Worm (Caenorhabditis elegans) whole organism, L4 larva: ENCODE results near the gene grld-1.
A peak's percentile ranks its signal among the peaks of the same experiment; 100 is the strongest.

Experiments
- F26F4.8 ChIP-seq: fragments of 200-800 bp; sonication (Bioruptor generic); conservative IDR thresholded peaks from 2 replicates; pipeline ENCODE4 v1.3.6; 2022; ENCODE audit warnings: missing genetic modification characterization, missing compliant biosample characterization
- F44E2.7 ChIP-seq: fragments of 200-800 bp; sonication (Bioruptor generic); IDR thresholded peaks from 2 replicates; pipeline ENCODE4 v2.1.2; 2022; ENCODE audit warnings: missing genetic modification characterization, missing compliant biosample characterization
- R02D3.7 ChIP-seq: fragments of 150-350 bp; sonication (generic microtip); optimal IDR thresholded peaks from 3 replicates; lab custom pipeline; 2014; ENCODE audit warnings: missing biosample characterization, missing genetic modification characterization
- T20F7.1 ChIP-seq: fragments of 200-800 bp; sonication (Bioruptor generic); optimal IDR thresholded peaks from 2 replicates; lab custom pipeline; 2018; ENCODE audit warnings: mild to moderate bottlenecking, missing genetic modification characterization, missing compliant biosample characterization
- Y105C5A.15 ChIP-seq: fragments of 200-800 bp; sonication (Bioruptor generic); IDR thresholded peaks from 2 replicates; pipeline ENCODE4 v1.3.6; 2022; ENCODE audit warnings: missing genetic modification characterization, missing compliant biosample characterization
- Y75B8A.6 ChIP-seq: fragments of 200-800 bp; sonication (Bioruptor generic); IDR thresholded peaks from 2 replicates; pipeline ENCODE4 v1.3.6; 2022; ENCODE audit warnings: missing genetic modification reagents, missing genetic modification characterization, missing compliant biosample characterization
- ZK337.2 ChIP-seq: fragments of 200-800 bp; sonication (Bioruptor generic); IDR thresholded peaks from 2 replicates; pipeline ENCODE4 v1.3.6; 2022; ENCODE audit warnings: missing genetic modification reagents, missing genetic modification characterization, missing compliant biosample characterization
- ZK546.5 ChIP-seq, 2 experiments: sonication (generic microtip); optimal IDR thresholded peaks; 2 replicates each; lab custom pipeline; 2017; ENCODE audit warnings: missing biosample characterization in 2 of 2, missing genetic modification characterization in 2 of 2
- ama-1 ChIP-seq: fragments of 150-350 bp; optimal IDR thresholded peaks from 2 replicates; lab custom pipeline; 2014; ENCODE audit warnings: inconsistent platforms, mixed read lengths
- arid-1 ChIP-seq: fragments of 200-800 bp; sonication (Bioruptor generic); conservative IDR thresholded peaks from 2 replicates; pipeline ENCODE4 v1.3.6; 2022; ENCODE audit warnings: missing genetic modification reagents, missing genetic modification characterization, missing compliant biosample characterization
- ceh-20 ChIP-seq: fragments of 200-800 bp; sonication (Bioruptor generic); IDR thresholded peaks from 2 replicates; pipeline ENCODE4 v1.3.6; 2022; ENCODE audit warnings: missing genetic modification reagents, missing genetic modification characterization, missing compliant biosample characterization
- ceh-32 ChIP-seq: sonication (generic microtip); optimal IDR thresholded peaks from 2 replicates; lab custom pipeline; 2016; ENCODE audit warnings: mild to moderate bottlenecking, missing genetic modification characterization, missing compliant biosample characterization; ENCODE audit not compliant: poor library complexity
- ceh-82 ChIP-seq: sonication (generic microtip); optimal IDR thresholded peaks from 2 replicates; lab custom pipeline; 2017; ENCODE audit warnings: missing biosample characterization, missing genetic modification characterization
- ces-1 ChIP-seq: fragments of 150-350 bp; sonication (generic microtip); optimal IDR thresholded peaks from 4 replicates; lab custom pipeline; 2014; ENCODE audit warnings: missing biosample characterization, missing genetic modification reagents, missing genetic modification characterization
- daf-19 ChIP-seq: fragments of 200-800 bp; sonication (Bioruptor generic); conservative IDR thresholded peaks from 2 replicates; pipeline ENCODE4 v1.3.6; 2022; ENCODE audit warnings: missing genetic modification characterization, missing compliant biosample characterization
- dmd-6 ChIP-seq: fragments of 200-800 bp; sonication (Bioruptor generic); IDR thresholded peaks from 2 replicates; pipeline ENCODE4 v1.3.6; 2022; ENCODE audit warnings: missing genetic modification reagents, missing genetic modification characterization, missing compliant biosample characterization
- dmd-8 ChIP-seq: fragments of 200-800 bp; sonication (Bioruptor generic); IDR thresholded peaks from 2 replicates; pipeline ENCODE4 v1.3.6; 2022; ENCODE audit warnings: missing genetic modification characterization, missing compliant biosample characterization
- dmd-9 ChIP-seq: fragments of 200-800 bp; sonication (Bioruptor generic); IDR thresholded peaks from 2 replicates; pipeline ENCODE4 v1.3.6; 2022; ENCODE audit warnings: missing genetic modification reagents, missing genetic modification characterization, missing compliant biosample characterization
- dve-1 ChIP-seq: sonication (generic microtip); optimal IDR thresholded peaks from 2 replicates; lab custom pipeline; 2017; ENCODE audit warnings: antibody characterized with exemption, mild to moderate bottlenecking, missing genetic modification characterization, missing compliant biosample characterization; ENCODE audit not compliant: insufficient read depth
- hlh-11 ChIP-seq: fragments of 200-800 bp; sonication (Bioruptor generic); optimal IDR thresholded peaks from 2 replicates; lab custom pipeline; 2018; ENCODE audit warnings: mild to moderate bottlenecking, missing genetic modification characterization, missing compliant biosample characterization
- hlh-30 ChIP-seq: sonication (generic microtip); optimal IDR thresholded peaks from 2 replicates; lab custom pipeline; 2017; ENCODE audit warnings: antibody characterized with exemption, mild to moderate bottlenecking, missing genetic modification characterization, missing compliant biosample characterization; ENCODE audit not compliant: insufficient read depth
- hmg-1.1 ChIP-seq: fragments of 200-800 bp; sonication (Bioruptor generic); IDR thresholded peaks from 2 replicates; pipeline ENCODE4 v1.3.6; 2022; ENCODE audit warnings: missing genetic modification reagents, missing genetic modification characterization, missing compliant biosample characterization
- lim-7 ChIP-seq: fragments of 200-800 bp; sonication (Bioruptor generic); IDR thresholded peaks from 2 replicates; pipeline ENCODE4 v1.3.6; 2022; ENCODE audit warnings: missing genetic modification characterization, missing compliant biosample characterization
- lin-1 ChIP-seq: fragments of 200-800 bp; sonication (Bioruptor generic); IDR thresholded peaks from 2 replicates; pipeline ENCODE4 v1.3.6; 2022; ENCODE audit warnings: missing genetic modification reagents, missing genetic modification characterization, missing compliant biosample characterization
- lin-13 ChIP-seq: fragments of 150-350 bp; optimal IDR thresholded peaks from 2 replicates; lab custom pipeline; 2014; ENCODE audit warnings: missing biosample characterization, missing genetic modification reagents, missing genetic modification characterization
- lin-29 ChIP-seq: fragments of 200-800 bp; sonication (Bioruptor generic); IDR thresholded peaks from 2 replicates; pipeline ENCODE4 v1.3.6; 2022; ENCODE audit warnings: missing genetic modification reagents, missing genetic modification characterization, missing compliant biosample characterization
- lin-38 ChIP-seq: fragments of 200-800 bp; sonication (Bioruptor generic); IDR thresholded peaks from 2 replicates; pipeline ENCODE4 v1.3.6; 2022; ENCODE audit warnings: missing genetic modification reagents, missing genetic modification characterization, missing compliant biosample characterization
- lsy-2 ChIP-seq, 2 experiments: fragments of 150-350 bp in 1 of 2; sonication (generic microtip) in 1 of 2; optimal IDR thresholded peaks; 2 replicates each; lab custom pipeline; 2014 to 2017; ENCODE audit warnings: missing biosample characterization in 2 of 2, missing genetic modification characterization in 2 of 2
- madf-9 ChIP-seq: fragments of 200-800 bp; sonication (Bioruptor generic); conservative IDR thresholded peaks from 2 replicates; pipeline ENCODE4 v1.3.6; 2022; ENCODE audit warnings: missing genetic modification reagents, missing genetic modification characterization, missing compliant biosample characterization
- mdt-29 ChIP-seq: fragments of 200-800 bp; sonication (Bioruptor generic); IDR thresholded peaks from 2 replicates; pipeline ENCODE4 v1.3.6; 2022; ENCODE audit warnings: missing genetic modification reagents, missing genetic modification characterization, missing compliant biosample characterization
- mxl-2 ChIP-seq: fragments of 200-800 bp; sonication (Bioruptor generic); conservative IDR thresholded peaks from 2 replicates; pipeline ENCODE4 v1.3.6; 2022; ENCODE audit warnings: missing genetic modification reagents, missing genetic modification characterization, missing compliant biosample characterization
- nhr-10 ChIP-seq: fragments of 150-350 bp; optimal IDR thresholded peaks from 2 replicates; lab custom pipeline; 2014; ENCODE audit warnings: missing biosample characterization, missing genetic modification characterization
- nhr-102 ChIP-seq: sonication (generic microtip); optimal IDR thresholded peaks from 2 replicates; lab custom pipeline; 2016; ENCODE audit warnings: mild to moderate bottlenecking, missing genetic modification characterization, moderate library complexity, missing compliant biosample characterization
- nhr-11 ChIP-seq: fragments of 150-350 bp; optimal IDR thresholded peaks from 2 replicates; lab custom pipeline; 2014; ENCODE audit warnings: missing biosample characterization, missing genetic modification characterization
- nhr-237 ChIP-seq: sonication (generic microtip); optimal IDR thresholded peaks from 2 replicates; lab custom pipeline; 2017; ENCODE audit warnings: missing biosample characterization, missing genetic modification characterization
- nhr-41 ChIP-seq: fragments of 200-800 bp; sonication (Bioruptor generic); IDR thresholded peaks from 2 replicates; pipeline ENCODE4 v1.3.6; 2022; ENCODE audit warnings: missing genetic modification reagents, missing genetic modification characterization, missing compliant biosample characterization
- nhr-42 ChIP-seq: fragments of 200-800 bp; sonication (Bioruptor generic); IDR thresholded peaks from 2 replicates; pipeline ENCODE4 v1.3.6; 2022; ENCODE audit warnings: missing genetic modification characterization, missing compliant biosample characterization
- nhr-48 ChIP-seq: sonication (generic microtip); optimal IDR thresholded peaks from 2 replicates; lab custom pipeline; 2016; ENCODE audit warnings: mild to moderate bottlenecking, missing genetic modification characterization, missing compliant biosample characterization
- nhr-76 ChIP-seq: fragments of 150-350 bp; optimal IDR thresholded peaks from 2 replicates; lab custom pipeline; 2014; ENCODE audit warnings: missing biosample characterization, missing genetic modification characterization
- nhr-77 ChIP-seq: fragments of 150-350 bp; optimal IDR thresholded peaks from 2 replicates; lab custom pipeline; 2014; ENCODE audit warnings: missing biosample characterization, missing genetic modification characterization
- pha-4 ChIP-seq, 2 experiments: fragments of 150-350 bp in 1 of 2; fragments of 200-800 bp in 1 of 2; sonication (Bioruptor generic) in 1 of 2; IDR thresholded peaks in 1 of 2; optimal IDR thresholded peaks in 1 of 2; 2 replicates each; pipeline versions ENCODE4 v1.3.6 to Lab custom; 2014 to 2022; ENCODE audit warnings: missing genetic modification characterization in 2 of 2, missing genetic modification reagents in 2 of 2, missing biosample characterization in 1 of 2, missing compliant biosample characterization in 1 of 2
- pqm-1 ChIP-seq: sonication (generic microtip); optimal IDR thresholded peaks from 2 replicates; lab custom pipeline; 2017; ENCODE audit warnings: missing biosample characterization, missing genetic modification characterization
- rbr-2 ChIP-seq: sonication (generic microtip); optimal IDR thresholded peaks from 2 replicates; lab custom pipeline; 2016; ENCODE audit warnings: missing genotype, missing genetic modification characterization, missing compliant biosample characterization
- saeg-2 ChIP-seq: fragments of 200-800 bp; sonication (Bioruptor generic); IDR thresholded peaks from 2 replicates; pipeline ENCODE4 v1.3.6; 2022; ENCODE audit warnings: missing genetic modification reagents, missing genetic modification characterization, missing compliant biosample characterization
- spr-1 ChIP-seq: sonication (generic microtip); optimal IDR thresholded peaks from 2 replicates; lab custom pipeline; 2016; ENCODE audit warnings: mild to moderate bottlenecking, missing genetic modification characterization, missing compliant biosample characterization
- spr-3 ChIP-seq: fragments of 200-800 bp; sonication (Bioruptor generic); optimal IDR thresholded peaks from 2 replicates; lab custom pipeline; 2018; ENCODE audit warnings: mild to moderate bottlenecking, missing genetic modification characterization, missing compliant biosample characterization
- tra-1 ChIP-seq: fragments of 200-800 bp; sonication (Bioruptor generic); IDR thresholded peaks from 2 replicates; pipeline ENCODE4 v1.3.6; 2022; ENCODE audit warnings: missing genetic modification reagents, missing genetic modification characterization, missing compliant biosample characterization
- unc-130 ChIP-seq: sonication (generic microtip); optimal IDR thresholded peaks from 2 replicates; lab custom pipeline; 2016; ENCODE audit warnings: missing genetic modification reagents, missing genetic modification characterization, missing compliant biosample characterization
- zip-11 ChIP-seq: fragments of 200-800 bp; sonication (Bioruptor generic); IDR thresholded peaks from 2 replicates; pipeline ENCODE4 v1.3.6; 2022; ENCODE audit warnings: missing genetic modification characterization, missing compliant biosample characterization

Gene grld-1

DNA sequence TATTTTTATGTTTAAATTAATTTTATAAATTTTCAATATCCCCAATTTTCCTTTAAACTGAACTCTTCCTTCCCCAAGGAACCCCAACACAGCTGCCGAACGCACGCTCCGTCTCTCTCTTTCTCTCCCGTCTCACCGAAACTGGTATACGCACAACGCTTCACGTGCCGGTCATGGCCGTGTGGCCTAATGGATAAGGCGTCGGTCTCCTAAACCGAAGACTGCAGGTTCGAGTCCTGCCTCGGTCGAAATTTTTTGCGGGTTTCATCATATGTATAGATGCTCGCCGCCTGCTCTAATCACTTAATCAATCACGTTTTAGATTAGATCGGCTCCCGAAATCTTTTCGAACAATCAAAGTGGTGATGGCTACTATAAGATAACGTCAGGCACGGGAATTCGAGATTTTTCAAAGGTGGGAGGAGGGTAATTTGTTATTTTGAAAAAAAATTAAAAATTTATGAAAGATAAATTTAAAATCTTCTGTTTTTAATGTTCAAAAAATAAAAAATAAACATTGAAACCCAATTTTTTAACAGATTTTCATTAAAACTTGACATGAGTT, 18.2 kb upstream of the grld-1 start (continued):
- TF ChIP-seq Y105C5A.15 (GFP tag; lab: Robert Waterston, UW), result peak; percentile 86; the same call in 1 of the 2 replicates
- TF ChIP-seq mdt-29 (GFP tag; lab: Robert Waterston, UW), result 0 out of 2 replicates have a peak, but pooled peaks have one; percentile 41
- TF ChIP-seq R02D3.7 (tag; lab: Kevin White, UChicago), result no peak
- no peak for TF ChIP-seq ceh-32 (tag; lab: Kevin White, UChicago)
- TF ChIP-seq nhr-77 (tag; lab: Kevin White, UChicago), result no peak
- TF ChIP-seq mxl-2 (GFP tag; lab: Robert Waterston, UW), result no peak
- peak; percentile 86 for TF ChIP-seq dmd-8 (GFP tag; lab: Robert Waterston, UW)
- TF ChIP-seq ZK546.5 (tag; optimal IDR thresholded peaks at IDR 0.05; lab: Kevin White, UChicago), result no peak
- no peak for TF ChIP-seq nhr-48 (tag; lab: Kevin White, UChicago)
- TF ChIP-seq ceh-82 (tag; lab: Kevin White, UChicago), result no peak
- no peak for TF ChIP-seq nhr-237
- 0 out of 2 replicates have a peak, but pooled peaks have one; percentile 51 for TF ChIP-seq dmd-9 (GFP tag; lab: Robert Waterston, UW)
- peak; percentile 81; the same call in 1 of the 2 replicates for TF ChIP-seq ZK337.2 (GFP tag; lab: Robert Waterston, UW)
- no peak for TF ChIP-seq nhr-42
- TF ChIP-seq lim-7 (GFP tag; lab: Robert Waterston, UW), result peak; percentile 91
- TF ChIP-seq ama-1 (lab: Kevin White, UChicago), result no peak
- TF ChIP-seq spr-1, result peak; percentile 43
- TF ChIP-seq nhr-102, result no peak
- peak; percentile 77; the same call in 1 of the 2 replicates for TF ChIP-seq tra-1 (GFP tag; lab: Robert Waterston, UW)
- TF ChIP-seq Y75B8A.6 (GFP tag; lab: Robert Waterston, UW), result peak; percentile 70; the same call in 1 of the 2 replicates
- TF ChIP-seq saeg-2, result no peak
- peak; percentile 56; the same call in 1 of the 2 replicates for TF ChIP-seq nhr-41 (GFP tag; lab: Robert Waterston, UW)
- TF ChIP-seq unc-130 (GFP tag; lab: Kevin White, UChicago), result peak; percentile 62
- TF ChIP-seq F26F4.8, result peak; percentile 74; the same call in 1 of the 2 replicates
- TF ChIP-seq hlh-30 (tag; lab: Kevin White, UChicago), result peak; percentile 84
- no peak for TF ChIP-seq dve-1 (tag; lab: Kevin White, UChicago)
- no peak for TF ChIP-seq lsy-2 (tag; optimal IDR thresholded peaks at IDR 0.05; lab: Kevin White, UChicago)
- TF ChIP-seq arid-1 (GFP tag; lab: Robert Waterston, UW), result peak; percentile 67
- peak; percentile 66 for TF ChIP-seq spr-3 (GFP tag; lab: Kevin White, UChicago)
- peak; percentile 64 for TF ChIP-seq hlh-11 (tag; lab: Kevin White, UChicago)
- TF ChIP-seq dmd-6, result peak; percentile 71
- peak; percentile 62 for TF ChIP-seq nhr-11
- no peak for TF ChIP-seq T20F7.1 (GFP tag; lab: Kevin White, UChicago)
- TF ChIP-seq lin-29 (GFP tag; lab: Robert Waterston, UW), result no peak
- TF ChIP-seq lin-38, result peak; percentile 75
- TF ChIP-seq daf-19 (GFP tag; lab: Robert Waterston, UW), result peak; percentile 51; the same call in 1 of the 2 replicates
- TF ChIP-seq nhr-10 (tag; lab: Kevin White, UChicago), result no peak
- TF ChIP-seq ces-1 (GFP tag; lab: Kevin White, UChicago), result no peak
- no peak for TF ChIP-seq nhr-76 (tag; lab: Kevin White, UChicago)
- peak; percentile 95 for TF ChIP-seq hmg-1.1 (GFP tag; lab: Robert Waterston, UW)
- no peak for TF ChIP-seq pqm-1 (tag; lab: Kevin White, UChicago)
- TF ChIP-seq F44E2.7 (GFP tag; lab: Robert Waterston, UW), result 0 out of 2 replicates have a peak, but pooled peaks have one; percentile 67
- TF ChIP-seq lin-1 (GFP tag; lab: Robert Waterston, UW), result peak; percentile 68; the same call in 1 of the 2 replicates
- peak; percentile 71 for TF ChIP-seq ceh-20
- 0 out of 2 replicates have a peak, but pooled peaks have one; percentile 21 for TF ChIP-seq zip-11
- TF ChIP-seq lin-13 (GFP tag; lab: Kevin White, UChicago), result peak; percentile 17
- peak; percentile 89 for TF ChIP-seq pha-4 (GFP tag; IDR thresholded peaks at IDR 0.05; lab: Robert Waterston, UW)
- no peak for TF ChIP-seq pha-4 (tag; optimal IDR thresholded peaks at IDR 0.05; lab: Kevin White, UChicago)
- peak; percentile 60 for TF ChIP-seq rbr-2 (tag; lab: Kevin White, UChicago)
- TF ChIP-seq madf-9 (GFP tag; lab: Robert Waterston, UW), result peak; percentile 83
